Worm (Caenorhabditis elegans): Measurements from ENCODE around the gene bbs-5.
A peak's percentile ranks its signal among the peaks of the same experiment; 100 is the strongest.

bbs-5 gene

DNA sequence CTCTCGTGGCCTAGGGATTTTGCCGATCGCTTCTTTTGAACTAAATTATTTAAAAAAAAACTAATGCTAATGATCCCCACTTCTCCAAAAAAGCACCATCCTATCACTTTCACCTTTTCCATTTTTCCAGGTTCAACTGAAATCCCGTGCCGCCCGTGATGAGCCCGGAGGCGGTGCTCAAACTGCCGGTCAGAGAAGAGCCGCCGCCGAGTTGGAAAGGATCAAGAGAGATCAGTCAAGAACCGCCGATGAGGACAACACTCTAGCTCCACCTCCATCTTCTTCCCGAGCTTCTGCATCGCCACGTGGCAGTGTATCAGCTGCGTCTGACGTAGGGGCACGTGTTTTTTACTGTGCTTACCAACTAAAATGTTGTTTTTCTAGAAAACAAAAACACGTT lies 8.2 kb downstream of the bbs-5 start:
- TF ChIP-seq T22C8.4 (GFP tag; IDR thresholded peaks at IDR 0.05) (no peak), tab-1 (GFP tag; IDR thresholded peaks at IDR 0.05) (no peak), cog-1 (tag; optimal IDR thresholded peaks at IDR 0.05) (no peak), ref-1 (GFP tag; conservative IDR thresholded peaks at IDR 0.05) (no peak), ztf-29 (GFP tag; IDR thresholded peaks at IDR 0.05) (no peak), ztf-23 (GFP tag; IDR thresholded peaks at IDR 0.05) (no peak), med-1 (GFP tag; optimal IDR thresholded peaks at IDR 0.05; ENCODE audit: insufficient read depth) (no peak)

DNA sequence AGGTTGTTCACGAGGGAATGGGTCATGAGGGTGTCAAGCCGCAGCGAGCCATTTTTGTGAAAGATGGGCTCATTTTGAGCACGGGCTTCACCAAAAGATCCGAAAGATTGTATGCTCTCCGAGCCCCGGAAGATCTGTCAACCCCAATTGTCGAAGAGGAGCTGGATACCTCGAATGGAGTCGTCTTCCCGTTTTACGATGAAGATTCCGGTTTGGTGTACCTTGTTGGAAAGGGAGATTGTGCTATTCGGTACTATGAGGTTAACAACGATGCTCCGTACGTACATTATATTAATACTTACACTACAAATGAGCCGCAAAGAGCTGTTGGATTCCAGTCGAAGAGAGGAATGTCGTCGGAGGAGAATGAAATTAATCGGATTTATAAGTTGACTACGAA lies 10.5 kb downstream of the bbs-5 start:
- TF ChIP-seq cog-1 (tag; optimal IDR thresholded peaks at IDR 0.05) (no peak), flt-1 (GFP tag; IDR thresholded peaks at IDR 0.05) (no peak), med-1 (GFP tag; optimal IDR thresholded peaks at IDR 0.05; ENCODE audit: insufficient read depth) (no peak), T22C8.4 (GFP tag; IDR thresholded peaks at IDR 0.05) (no peak), ztf-23 (GFP tag; IDR thresholded peaks at IDR 0.05) (no peak), ztf-29 (GFP tag; IDR thresholded peaks at IDR 0.05) (no peak), ref-1 (GFP tag; conservative IDR thresholded peaks at IDR 0.05) (no peak), klf-2 (GFP tag; conservative IDR thresholded peaks at IDR 0.05) (no peak), tab-1 (GFP tag; IDR thresholded peaks at IDR 0.05) (no peak)

DNA sequence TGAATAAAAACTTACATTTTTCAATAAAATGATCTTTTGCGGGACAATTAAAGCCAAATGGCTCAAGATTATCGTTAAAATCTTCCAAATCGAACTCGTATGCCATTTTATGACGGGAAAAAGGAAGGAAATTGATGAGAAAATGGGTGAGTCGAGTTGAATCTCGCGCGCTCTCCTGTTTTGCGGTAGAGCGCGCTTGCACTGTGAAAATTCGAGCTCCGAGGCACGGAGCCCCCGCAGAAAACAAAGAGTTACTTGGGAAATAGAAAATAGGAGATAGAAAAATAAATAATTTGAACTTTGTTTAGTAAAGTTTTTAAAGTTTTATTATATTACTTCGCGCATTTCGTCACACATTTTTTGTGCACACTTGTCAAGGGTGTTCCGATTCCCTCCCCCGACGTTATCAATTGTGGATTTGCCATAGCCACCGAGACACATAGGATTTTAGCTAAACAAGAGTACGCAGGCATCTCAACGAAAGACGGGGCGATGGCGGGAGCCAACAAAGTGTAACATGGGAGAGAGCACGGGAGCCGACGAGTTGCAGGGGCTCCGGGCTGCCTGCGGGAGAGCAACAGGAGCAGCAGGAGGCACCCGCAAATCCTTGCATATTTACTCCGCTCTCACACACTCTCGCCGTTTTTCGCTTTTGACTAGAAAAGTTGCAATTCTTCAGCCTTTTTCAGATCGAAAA lies 13.0 kb downstream of the bbs-5 start, which contains the start of the genes div-1 and cor-1:
Gene div-1, minus strand, starts transcription at position 119 of the 697 bp plus-strand sequence.
Gene cor-1, plus strand, starts transcription at position 671 of the 697 bp plus-strand sequence.
- TF ChIP-seq med-1 (GFP tag; optimal IDR thresholded peaks at IDR 0.05; ENCODE audit: insufficient read depth) (no peak), klf-2 (GFP tag; conservative IDR thresholded peaks at IDR 0.05) (no peak), ztf-29 (GFP tag; IDR thresholded peaks at IDR 0.05) (no peak), T22C8.4 (GFP tag; IDR thresholded peaks at IDR 0.05) (no peak), ztf-23 (GFP tag; IDR thresholded peaks at IDR 0.05) (no peak), flt-1 (GFP tag; IDR thresholded peaks at IDR 0.05) (no peak), ref-1 (GFP tag; conservative IDR thresholded peaks at IDR 0.05) (0 out of 2 replicates have a peak, but pooled peaks have one; percentile 8), tab-1 (GFP tag; IDR thresholded peaks at IDR 0.05) (no peak)

DNA sequence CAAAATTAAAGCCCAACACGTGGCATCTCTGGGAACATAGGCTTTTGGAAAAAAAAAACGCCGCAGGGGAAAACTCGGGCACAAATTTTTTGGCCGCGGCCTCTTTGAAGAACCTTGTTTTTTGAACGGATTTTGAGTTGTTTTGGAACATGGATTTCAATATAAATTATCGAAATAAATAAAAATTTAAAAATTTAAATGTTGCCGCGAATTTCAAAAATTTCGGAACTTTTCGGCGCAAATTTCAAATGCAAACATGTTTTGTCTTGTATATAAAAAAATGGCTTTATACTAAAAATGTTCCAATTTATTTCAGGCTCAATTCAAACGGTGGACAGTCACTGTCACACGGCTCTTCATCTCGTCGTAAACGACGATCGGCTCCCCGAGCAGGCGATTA lies 17.6 kb downstream of the bbs-5 start:
- no peak for TF ChIP-seq flt-1 (GFP tag; IDR thresholded peaks at IDR 0.05)
- no peak for TF ChIP-seq ztf-29 (GFP tag; IDR thresholded peaks at IDR 0.05)
- no peak for TF ChIP-seq T22C8.4 (GFP tag; IDR thresholded peaks at IDR 0.05)
- no peak for TF ChIP-seq klf-2 (GFP tag; conservative IDR thresholded peaks at IDR 0.05)
- TF ChIP-seq med-1 (GFP tag; optimal IDR thresholded peaks at IDR 0.05; ENCODE audit: insufficient read depth), result no peak
- TF ChIP-seq cog-1 (tag; optimal IDR thresholded peaks at IDR 0.05), result no peak

DNA sequence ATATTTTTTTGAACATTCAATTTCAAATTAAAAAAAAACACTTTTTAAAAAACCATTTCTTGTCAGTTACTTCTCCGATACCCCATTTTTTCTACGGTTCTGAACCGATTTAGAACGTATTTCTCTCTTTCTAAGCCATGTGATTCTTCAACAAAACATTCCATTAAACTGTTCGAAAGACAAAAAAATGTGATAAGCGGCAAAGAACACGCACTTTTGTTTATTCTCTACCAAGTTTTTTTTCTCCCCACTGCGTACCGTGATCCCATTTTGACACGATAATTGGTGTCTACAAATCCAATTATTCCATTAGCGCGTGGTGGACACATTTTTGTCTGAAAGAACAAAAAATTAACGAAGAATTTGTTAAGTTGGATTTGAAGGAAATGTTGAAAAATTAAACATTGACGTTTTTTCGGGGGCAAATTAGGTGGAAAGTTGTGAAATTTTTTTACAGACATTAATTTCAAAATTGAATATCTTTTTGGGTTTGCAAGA lies 20.2 kb downstream of the bbs-5 start:
- TF ChIP-seq T22C8.4 (GFP tag; IDR thresholded peaks at IDR 0.05), result no peak
- TF ChIP-seq tab-1 (GFP tag; IDR thresholded peaks at IDR 0.05), result no peak
- no peak for TF ChIP-seq ztf-23 (GFP tag; IDR thresholded peaks at IDR 0.05)
- TF ChIP-seq cog-1 (tag; optimal IDR thresholded peaks at IDR 0.05), result no peak
- TF ChIP-seq med-1 (GFP tag; optimal IDR thresholded peaks at IDR 0.05; ENCODE audit: insufficient read depth), result no peak
- no peak for TF ChIP-seq klf-2 (GFP tag; conservative IDR thresholded peaks at IDR 0.05)
- no peak for TF ChIP-seq flt-1 (GFP tag; IDR thresholded peaks at IDR 0.05)
- no peak for TF ChIP-seq ztf-29 (GFP tag; IDR thresholded peaks at IDR 0.05)
- TF ChIP-seq ref-1 (GFP tag; conservative IDR thresholded peaks at IDR 0.05), result no peak

DNA sequence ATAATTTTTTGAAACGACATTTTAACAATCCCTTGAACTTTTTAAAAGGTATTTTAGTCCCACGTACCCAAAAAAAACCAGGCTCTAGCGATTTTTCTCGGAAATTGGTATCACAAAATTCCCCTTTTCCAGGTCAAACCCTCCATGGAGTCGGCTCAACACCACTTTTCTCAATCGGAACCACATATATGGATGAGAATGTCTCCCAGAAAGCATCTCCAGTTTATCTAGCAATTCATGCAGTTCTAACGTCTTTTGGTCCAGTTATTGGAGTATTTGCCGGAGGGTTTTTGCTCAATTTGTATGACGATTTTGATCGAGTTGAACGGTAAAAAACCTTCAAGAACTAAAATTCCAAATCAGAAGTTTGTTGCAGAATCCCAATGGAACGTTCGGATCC lies 21.5 kb downstream of the bbs-5 start:
- TF ChIP-seq ztf-23 (GFP tag; IDR thresholded peaks at IDR 0.05) (no peak), tab-1 (GFP tag; IDR thresholded peaks at IDR 0.05) (no peak), cog-1 (tag; optimal IDR thresholded peaks at IDR 0.05) (no peak), med-1 (GFP tag; optimal IDR thresholded peaks at IDR 0.05; ENCODE audit: insufficient read depth) (no peak), flt-1 (GFP tag; IDR thresholded peaks at IDR 0.05) (no peak), ztf-29 (GFP tag; IDR thresholded peaks at IDR 0.05) (no peak), klf-2 (GFP tag; conservative IDR thresholded peaks at IDR 0.05) (no peak), ref-1 (GFP tag; conservative IDR thresholded peaks at IDR 0.05) (no peak), T22C8.4 (GFP tag; IDR thresholded peaks at IDR 0.05) (no peak)

DNA sequence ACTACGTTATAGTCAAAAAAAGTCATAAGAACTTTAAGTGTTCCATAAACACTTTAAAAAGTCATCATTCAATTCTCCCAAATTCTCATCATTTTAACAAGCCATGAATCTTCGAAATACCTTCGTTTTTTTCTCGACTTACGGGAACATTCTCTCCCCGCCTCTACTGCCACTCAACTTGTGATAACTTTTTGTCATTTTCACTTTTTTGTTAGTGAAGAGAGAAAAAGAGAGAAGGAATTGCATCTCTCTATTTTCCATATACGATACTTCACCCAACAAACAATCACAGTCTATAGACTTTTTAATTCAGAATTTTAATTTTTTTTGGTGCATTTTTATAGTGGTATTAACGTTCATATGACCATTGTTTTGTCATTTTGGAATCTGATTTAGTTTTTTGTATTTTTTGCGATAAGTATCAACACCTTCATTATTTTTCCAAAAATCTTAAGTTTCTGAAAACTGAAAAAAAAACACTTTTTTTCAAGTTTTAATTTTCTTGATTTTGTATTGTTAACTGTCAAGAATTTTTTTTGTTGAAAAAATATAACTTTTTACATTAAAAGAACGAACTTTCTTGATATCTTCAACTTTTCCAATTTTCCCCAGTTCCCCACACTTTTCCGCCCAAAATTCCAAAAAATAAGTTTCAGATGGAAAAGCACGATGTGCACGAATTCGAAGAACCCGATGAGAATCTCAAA lies 23.0 kb downstream of the bbs-5 start, which contains the start of gene Y70G10A.3:
Gene Y70G10A.3, plus strand, starts transcription at position 657 of the 707 bp plus-strand sequence.
- no peak for TF ChIP-seq klf-2 (GFP tag; conservative IDR thresholded peaks at IDR 0.05)
- TF ChIP-seq tab-1 (GFP tag; IDR thresholded peaks at IDR 0.05), result no peak
- no peak for TF ChIP-seq ztf-23 (GFP tag; IDR thresholded peaks at IDR 0.05)
- TF ChIP-seq flt-1 (GFP tag; IDR thresholded peaks at IDR 0.05), result no peak
- TF ChIP-seq cog-1 (tag; optimal IDR thresholded peaks at IDR 0.05), result no peak
- TF ChIP-seq med-1 (GFP tag; optimal IDR thresholded peaks at IDR 0.05; ENCODE audit: insufficient read depth), result no peak
- TF ChIP-seq ref-1 (GFP tag; conservative IDR thresholded peaks at IDR 0.05), result no peak
- TF ChIP-seq T22C8.4 (GFP tag; IDR thresholded peaks at IDR 0.05), result no peak
- TF ChIP-seq ztf-29 (GFP tag; IDR thresholded peaks at IDR 0.05), result no peak

DNA sequence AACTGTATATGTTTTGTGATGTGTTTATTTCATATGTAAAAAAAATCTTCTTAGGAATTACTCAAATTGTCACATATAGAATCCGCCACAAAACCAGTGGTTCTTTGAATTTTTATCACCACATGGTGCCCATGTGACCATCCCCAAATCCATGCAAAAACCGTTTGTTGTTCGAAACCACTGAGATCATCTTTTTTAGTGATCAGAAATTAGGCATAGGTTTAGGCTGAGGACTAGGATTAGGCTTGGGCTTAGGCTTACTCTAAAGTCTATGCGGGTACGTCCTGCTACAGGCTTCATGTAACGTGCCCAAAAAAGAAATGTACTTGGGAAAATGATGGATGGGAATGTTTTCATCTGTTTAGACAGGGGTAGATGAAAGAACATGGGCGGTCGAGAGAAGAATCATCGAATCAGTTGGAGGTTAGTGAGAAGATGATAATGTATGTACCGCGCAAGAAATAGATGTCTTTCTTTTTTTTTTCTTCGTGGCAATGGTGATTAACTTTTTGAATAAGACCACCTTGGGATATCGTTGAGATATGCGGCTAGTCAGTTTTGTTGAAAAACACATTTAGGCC lies 25.2 kb downstream of the bbs-5 start:
- TF ChIP-seq ztf-29 (GFP tag; IDR thresholded peaks at IDR 0.05), result no peak
- TF ChIP-seq ztf-23 (GFP tag; IDR thresholded peaks at IDR 0.05), result no peak
- TF ChIP-seq med-1 (GFP tag; optimal IDR thresholded peaks at IDR 0.05; ENCODE audit: insufficient read depth), result no peak
- no peak for TF ChIP-seq ref-1 (GFP tag; conservative IDR thresholded peaks at IDR 0.05)
- TF ChIP-seq klf-2 (GFP tag; conservative IDR thresholded peaks at IDR 0.05), result no peak

DNA sequence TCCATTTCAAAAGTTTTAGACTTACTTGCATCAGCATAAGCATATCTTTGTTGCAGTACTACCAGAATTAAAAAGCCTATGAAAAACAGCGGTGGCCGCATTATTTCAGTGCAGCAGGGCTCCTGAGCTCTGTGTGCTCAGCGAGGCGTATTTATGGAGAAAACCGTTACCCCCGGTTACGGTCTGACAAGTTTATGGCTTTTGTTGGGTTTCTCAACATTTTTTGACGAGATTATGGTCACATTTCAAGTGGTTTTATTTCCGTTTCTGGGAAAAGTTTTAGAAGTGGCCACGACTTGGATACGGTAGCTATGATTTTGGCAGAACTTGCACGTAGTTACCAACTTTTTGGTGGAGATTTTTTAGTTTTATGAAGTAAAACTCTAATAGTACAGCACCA lies 27.6 kb downstream of the bbs-5 start, which contains the start of gene paml-1:
Gene paml-1, minus strand, starts transcription at position 101 of the 400 bp plus-strand sequence.
- TF ChIP-seq ztf-29 (GFP tag; IDR thresholded peaks at IDR 0.05) (no peak), flt-1 (GFP tag; IDR thresholded peaks at IDR 0.05) (no peak), med-1 (GFP tag; optimal IDR thresholded peaks at IDR 0.05; ENCODE audit: insufficient read depth) (no peak), tab-1 (GFP tag; IDR thresholded peaks at IDR 0.05) (no peak), ztf-23 (GFP tag; IDR thresholded peaks at IDR 0.05) (no peak), T22C8.4 (GFP tag; IDR thresholded peaks at IDR 0.05) (no peak), cog-1 (tag; optimal IDR thresholded peaks at IDR 0.05) (no peak), klf-2 (GFP tag; conservative IDR thresholded peaks at IDR 0.05) (no peak), ref-1 (GFP tag; conservative IDR thresholded peaks at IDR 0.05) (no peak)
